Worm (Caenorhabditis elegans): ENCODE results near the gene rcat-1.
A peak's percentile ranks its signal among the peaks of the same experiment; 100 is the strongest.

Gene rcat-1

ce11 chrIV:266148-266547, 10.9 kb upstream of the rcat-1 start, which contains the start of gene T21D12.12:
TSS of gene T21D12.12 (plus strand) at chrIV:266448.
- TF ChIP-seq nhr-237 (tag; optimal IDR thresholded peaks at IDR 0.05) (no peak), pha-4 (tag; optimal IDR thresholded peaks at IDR 0.05) (peak; percentile 6)

- TF ChIP-seq pha-4 (tag; optimal IDR thresholded peaks at IDR 0.05) (peak; percentile 26), aly-2 (tag; optimal IDR thresholded peaks at IDR 0.05) (no peak), ceh-28 (tag; optimal IDR thresholded peaks at IDR 0.05) (peak; percentile 51), nfya-1 (tag; optimal IDR thresholded peaks at IDR 0.05; ENCODE audit: insufficient read depth) (peak; percentile 52), elt-1 (tag; optimal IDR thresholded peaks at IDR 0.05) (no peak), hmg-11 (tag; optimal IDR thresholded peaks at IDR 0.05) (peak; percentile 84), lin-15B (tag; optimal IDR thresholded peaks at IDR 0.05) (peak; percentile 38)
Observed at ce11 chrIV:264182-264709, 9.0 kb upstream of the rcat-1 start, which contains the start of gene pat-6. TSS of gene pat-6 (minus strand) at chrIV:264232.

DNA sequence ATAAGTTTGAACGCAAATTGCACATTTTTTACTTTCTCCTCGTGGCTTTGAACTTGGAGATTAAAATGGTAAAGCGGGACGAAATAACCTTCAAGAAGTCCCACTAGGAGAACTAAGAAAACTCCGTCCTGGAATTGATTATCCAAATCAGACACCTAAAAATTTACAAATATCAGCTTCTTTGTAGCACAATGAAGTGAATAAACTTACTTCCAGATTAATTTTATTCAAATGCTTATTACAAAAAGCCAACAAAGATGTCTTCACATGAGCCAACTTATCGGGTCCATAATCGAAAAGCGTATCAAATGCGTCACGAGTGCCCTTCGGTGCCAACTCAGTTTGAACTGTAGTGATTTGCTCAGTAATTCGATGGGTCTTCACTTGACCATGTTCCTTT, 7.2 kb upstream of the rcat-1 start:
- TF ChIP-seq nhr-12 (tag; optimal IDR thresholded peaks at IDR 0.05), result no peak
- no peak for TF ChIP-seq skn-1 (tag; optimal IDR thresholded peaks at IDR 0.05)
- no peak for TF ChIP-seq zag-1 (tag; optimal IDR thresholded peaks at IDR 0.05)
- no peak for TF ChIP-seq elt-1 (tag; optimal IDR thresholded peaks at IDR 0.05)
- no peak for TF ChIP-seq fos-1 (tag; optimal IDR thresholded peaks at IDR 0.05)
- no peak for TF ChIP-seq nhr-28 (tag; optimal IDR thresholded peaks at IDR 0.05)
- no peak for TF ChIP-seq fkh-10 (GFP tag; optimal IDR thresholded peaks at IDR 0.05)
- TF ChIP-seq nhr-76 (tag; optimal IDR thresholded peaks at IDR 0.05), result no peak
- no peak for TF ChIP-seq mdl-1 (tag; optimal IDR thresholded peaks at IDR 0.05)
- no peak for TF ChIP-seq ztf-11 (tag; optimal IDR thresholded peaks at IDR 0.05)
- no peak for TF ChIP-seq fkh-2 (tag; optimal IDR thresholded peaks at IDR 0.05)
- TF ChIP-seq nhr-77 (tag; optimal IDR thresholded peaks at IDR 0.05), result no peak
- no peak for TF ChIP-seq R02D3.7 (tag; optimal IDR thresholded peaks at IDR 0.05)
- TF ChIP-seq ceh-82 (tag; optimal IDR thresholded peaks at IDR 0.05), result no peak
- TF ChIP-seq elt-3 (tag; optimal IDR thresholded peaks at IDR 0.05), result no peak

ce11 chrIV:261607-262006, 6.4 kb upstream of the rcat-1 start, which contains the start of gene pqbp-1.1:
TSS of gene pqbp-1.1 (minus strand) at chrIV:261683.
- no peak for TF ChIP-seq egl-5 (tag; optimal IDR thresholded peaks at IDR 0.05)
- TF ChIP-seq hmg-11 (tag; optimal IDR thresholded peaks at IDR 0.05), result no peak
- no peak for TF ChIP-seq lsy-12 (tag; optimal IDR thresholded peaks at IDR 0.05)
- TF ChIP-seq snpc-4 (tag; optimal IDR thresholded peaks at IDR 0.05), result peak; percentile 37
- TF ChIP-seq ceh-28 (tag; optimal IDR thresholded peaks at IDR 0.05), result peak; percentile 61
- TF ChIP-seq pha-4 (tag; optimal IDR thresholded peaks at IDR 0.05), result peak; percentile 85
- peak; percentile 68 for TF ChIP-seq lin-15B (tag; optimal IDR thresholded peaks at IDR 0.05)
- peak; percentile 43 for TF ChIP-seq nfya-1 (tag; optimal IDR thresholded peaks at IDR 0.05; ENCODE audit: insufficient read depth)
- TF ChIP-seq nhr-23 (tag; optimal IDR thresholded peaks at IDR 0.05), result peak; percentile 46

DNA sequence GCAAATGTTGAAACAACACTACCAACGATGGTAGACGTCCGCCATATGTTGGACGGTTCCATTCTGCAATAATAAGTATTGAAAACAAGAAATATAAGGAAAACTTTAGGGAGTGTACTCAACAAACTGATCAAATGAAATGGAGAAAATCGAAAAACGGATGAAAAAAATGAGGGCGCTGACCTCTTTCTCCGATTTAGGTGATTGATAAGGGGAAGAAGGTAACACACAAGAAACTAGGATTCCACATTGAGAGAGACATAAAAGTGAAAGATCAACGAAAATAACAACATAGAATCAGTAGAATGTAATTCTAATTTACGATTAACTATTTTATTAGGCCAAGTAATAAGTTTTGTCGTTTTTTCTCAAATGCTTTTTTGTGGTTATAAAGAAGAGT, 3.9 kb upstream of the rcat-1 start, which contains the start of gene dpy-9:
TSS of gene dpy-9 (minus strand) at position 63 of the 400 bp plus-strand sequence.
- TF ChIP-seq ama-1 (optimal IDR thresholded peaks at IDR 0.05) (no peak), nhr-23 (tag; optimal IDR thresholded peaks at IDR 0.05) (peak; percentile 92), sea-2 (GFP tag; optimal IDR thresholded peaks at IDR 0.05) (no peak)

DNA sequence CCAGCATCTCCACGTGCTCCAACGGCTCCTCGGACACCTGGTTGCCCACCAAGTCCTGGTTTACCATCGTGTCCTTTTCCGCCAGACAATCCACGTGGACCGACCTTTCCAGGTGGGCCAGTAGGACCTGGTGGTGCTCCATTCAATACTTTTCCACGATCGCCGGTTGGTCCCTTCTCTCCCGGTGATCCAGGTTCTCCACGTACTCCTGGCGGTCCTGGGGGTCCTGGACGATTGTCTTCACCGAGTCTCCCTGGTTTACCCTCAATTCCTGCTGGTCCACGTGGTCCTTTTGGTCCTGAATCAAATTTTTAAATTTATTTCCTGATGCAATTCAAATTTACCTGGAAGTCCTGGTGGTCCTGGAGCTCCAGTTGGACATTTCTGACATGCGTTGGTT, 3.1 kb upstream of the rcat-1 start:
- TF ChIP-seq mml-1 (tag; optimal IDR thresholded peaks at IDR 0.05), result no peak
- TF ChIP-seq ama-1 (optimal IDR thresholded peaks at IDR 0.05), result no peak
- TF ChIP-seq nhr-12 (tag; optimal IDR thresholded peaks at IDR 0.05), result no peak

DNA sequence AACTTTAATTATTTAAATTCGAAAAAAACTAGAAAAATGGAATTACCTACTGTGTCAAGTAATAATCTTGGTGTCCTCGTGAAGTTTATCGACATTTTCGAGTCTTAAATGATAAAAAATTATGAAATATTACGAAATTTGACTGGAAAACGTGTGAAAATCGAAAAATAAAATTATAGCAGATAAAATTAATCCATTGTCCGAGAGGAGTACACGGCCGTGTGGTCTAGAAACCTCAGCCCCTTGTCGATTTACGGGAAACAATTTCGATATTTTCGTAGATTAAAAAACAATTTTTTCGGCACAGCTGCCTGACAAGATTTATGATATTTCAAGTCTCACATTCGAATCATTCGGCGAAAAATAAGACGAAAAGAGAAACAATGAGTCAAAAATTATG, 1.9 kb upstream of the rcat-1 start, which contains the start of gene R02D3.8:
TSS of gene R02D3.8 (minus strand) at position 109 of the 400 bp plus-strand sequence.
- no peak for TF ChIP-seq mml-1 (tag; optimal IDR thresholded peaks at IDR 0.05)
- peak; percentile 52 for TF ChIP-seq nfya-1 (tag; optimal IDR thresholded peaks at IDR 0.05; ENCODE audit: insufficient read depth)
- no peak for TF ChIP-seq egl-27 (tag; optimal IDR thresholded peaks at IDR 0.05)
- no peak for TF ChIP-seq egl-5 (tag; optimal IDR thresholded peaks at IDR 0.05)
- TF ChIP-seq tbx-2 (tag; optimal IDR thresholded peaks at IDR 0.05), result no peak
- TF ChIP-seq unc-39 (tag; optimal IDR thresholded peaks at IDR 0.05), result no peak
- no peak for TF ChIP-seq aly-2 (tag; optimal IDR thresholded peaks at IDR 0.05)
- TF ChIP-seq fkh-2 (tag; optimal IDR thresholded peaks at IDR 0.05), result no peak
- TF ChIP-seq lin-15B (tag; optimal IDR thresholded peaks at IDR 0.05), result peak; percentile 64
- peak; percentile 24 for TF ChIP-seq hmg-11 (tag; optimal IDR thresholded peaks at IDR 0.05)
- no peak for TF ChIP-seq elt-3 (tag; optimal IDR thresholded peaks at IDR 0.05)
- TF ChIP-seq nhr-43 (tag; optimal IDR thresholded peaks at IDR 0.05; ENCODE audit: poor library complexity, severe bottlenecking), result peak; percentile 54
- no peak for TF ChIP-seq ceh-82 (tag; optimal IDR thresholded peaks at IDR 0.05)
- TF ChIP-seq elt-2 (tag; optimal IDR thresholded peaks at IDR 0.05), result peak; percentile 16
- no peak for TF ChIP-seq fos-1 (tag; optimal IDR thresholded peaks at IDR 0.05)
- TF ChIP-seq nhr-23 (tag; optimal IDR thresholded peaks at IDR 0.05), result peak; percentile 57
- TF ChIP-seq ceh-9 (tag; optimal IDR thresholded peaks at IDR 0.05), result no peak
- no peak for TF ChIP-seq nhr-25 (tag; optimal IDR thresholded peaks at IDR 0.05)
- TF ChIP-seq lsy-12 (tag; optimal IDR thresholded peaks at IDR 0.05), result peak; percentile 17
- TF ChIP-seq R02D3.7 (tag; optimal IDR thresholded peaks at IDR 0.05), result no peak
- TF ChIP-seq ceh-16 (tag; optimal IDR thresholded peaks at IDR 0.05), result no peak
- TF ChIP-seq nhr-67 (tag; optimal IDR thresholded peaks at IDR 0.05), result no peak
- TF ChIP-seq pha-4 (tag; optimal IDR thresholded peaks at IDR 0.05), result peak; percentile 35
- no peak for TF ChIP-seq mdl-1 (tag; optimal IDR thresholded peaks at IDR 0.05)
- no peak for TF ChIP-seq ztf-11 (tag; optimal IDR thresholded peaks at IDR 0.05)
- TF ChIP-seq elt-1 (tag; optimal IDR thresholded peaks at IDR 0.05), result no peak
- TF ChIP-seq snpc-4 (tag; optimal IDR thresholded peaks at IDR 0.05), result no peak
